Fruit fly (Drosophila melanogaster) whole organism, adult: ENCODE measurements around the gene c11.1.

Experiments
- CG14711 ChIP-seq: fragments of 200-800 bp; sonication (Bioruptor generic); optimal IDR thresholded peaks from 2 replicates; lab custom pipeline; 2018; ENCODE audit warnings: missing biosample characterization, mild to moderate bottlenecking, missing genetic modification characterization, moderate library complexity
- kay ChIP-seq: fragments of 200-800 bp; sonication (Bioruptor generic); peaks from one replicate; lab custom pipeline; 2016; ENCODE audit warnings: missing biosample characterization, missing genetic modification characterization, borderline replicate concordance

- TF ChIP-seq CG14711 (tag; lab: Kevin White, UChicago) = no peak
- no peak for TF ChIP-seq kay
These were observed 30.7 kb downstream of the c11.1 start for dm6 chrX:9252051-9252708.
